Worm (Caenorhabditis elegans) whole organism, L4 larva: ENCODE results near the gene T10F2.5.

ENCODE experiments used
- F44E2.7 ChIP-seq: fragments of 200-800 bp; sonication (Bioruptor generic); IDR thresholded peaks from 2 replicates; pipeline ENCODE4 v2.1.2; 2022; ENCODE audit warnings: missing genetic modification characterization, missing compliant biosample characterization
- dve-1 ChIP-seq: sonication (generic microtip); optimal IDR thresholded peaks from 2 replicates; lab custom pipeline; 2017; ENCODE audit warnings: antibody characterized with exemption, mild to moderate bottlenecking, missing genetic modification characterization, missing compliant biosample characterization; ENCODE audit not compliant: insufficient read depth
- hlh-30 ChIP-seq: sonication (generic microtip); optimal IDR thresholded peaks from 2 replicates; lab custom pipeline; 2017; ENCODE audit warnings: antibody characterized with exemption, mild to moderate bottlenecking, missing genetic modification characterization, missing compliant biosample characterization; ENCODE audit not compliant: insufficient read depth
- lin-13 ChIP-seq: fragments of 150-350 bp; optimal IDR thresholded peaks from 2 replicates; lab custom pipeline; 2014; ENCODE audit warnings: missing biosample characterization, missing genetic modification reagents, missing genetic modification characterization
- lin-38 ChIP-seq: fragments of 200-800 bp; sonication (Bioruptor generic); IDR thresholded peaks from 2 replicates; pipeline ENCODE4 v1.3.6; 2022; ENCODE audit warnings: missing genetic modification reagents, missing genetic modification characterization, missing compliant biosample characterization
- mdl-1 ChIP-seq, 2 experiments: fragments of 150-350 bp in 1 of 2; sonication (generic microtip) in 1 of 2; optimal IDR thresholded peaks; 2 replicates each; lab custom pipeline; 2014 to 2017; ENCODE audit warnings: missing biosample characterization in 2 of 2, missing genetic modification characterization in 2 of 2
- mxl-2 ChIP-seq: fragments of 200-800 bp; sonication (Bioruptor generic); conservative IDR thresholded peaks from 2 replicates; pipeline ENCODE4 v1.3.6; 2022; ENCODE audit warnings: missing genetic modification reagents, missing genetic modification characterization, missing compliant biosample characterization
- nhr-25 ChIP-seq: sonication (generic microtip); optimal IDR thresholded peaks from 2 replicates; lab custom pipeline; 2017; ENCODE audit warnings: missing genetic modification characterization, mild to moderate bottlenecking, missing compliant biosample characterization, antibody characterized with exemption, moderate library complexity, borderline replicate concordance; ENCODE audit not compliant: insufficient read depth
- nhr-76 ChIP-seq: fragments of 150-350 bp; optimal IDR thresholded peaks from 2 replicates; lab custom pipeline; 2014; ENCODE audit warnings: missing biosample characterization, missing genetic modification characterization
- unc-62 ChIP-seq, 3 experiments: fragments of 150-350 bp in 1 of 3; sonication (generic microtip); optimal IDR thresholded peaks in 2 of 3; peaks in 1 of 3; 1 replicate in 1 of 3; 2 replicates in 2 of 3; lab custom pipeline; 2014 to 2017; ENCODE audit warnings: missing biosample characterization in 3 of 3, missing genetic modification characterization in 3 of 3, missing genetic modification reagents in 3 of 3, missing genotype in 1 of 3
- zip-2 ChIP-seq: fragments of 150-350 bp; optimal IDR thresholded peaks from 2 replicates; lab custom pipeline; 2014; ENCODE audit warnings: missing biosample characterization, missing genetic modification characterization
- ztf-11 ChIP-seq: fragments of 150-350 bp; optimal IDR thresholded peaks from 2 replicates; lab custom pipeline; 2014; ENCODE audit warnings: missing biosample characterization, missing genetic modification characterization

ce11 chrIII:5181641-5182040 lies 22.2 kb upstream of the T10F2.5 start:
- no peak for TF ChIP-seq mdl-1 (tag; optimal IDR thresholded peaks at IDR 0.05; lab: Kevin White, UChicago)
- no peak for TF ChIP-seq hlh-30
- no peak for TF ChIP-seq F44E2.7
- no peak for TF ChIP-seq zip-2 (tag; lab: Kevin White, UChicago)
- no peak for TF ChIP-seq mxl-2 (GFP tag; lab: Robert Waterston, UW)
- no peak for TF ChIP-seq dve-1 (tag; lab: Kevin White, UChicago)
- no peak for TF ChIP-seq nhr-25
- TF ChIP-seq lin-38 (GFP tag; lab: Robert Waterston, UW): no peak
- TF ChIP-seq unc-62 (GFP tag; optimal IDR thresholded peaks at IDR 0.05 in 1 of 2; lab: Kevin White, UChicago): no peak
- TF ChIP-seq unc-62 (tag; optimal IDR thresholded peaks at IDR 0.05; lab: Kevin White, UChicago): no peak
- TF ChIP-seq ztf-11: no peak
- TF ChIP-seq lin-13 (GFP tag; lab: Kevin White, UChicago): no peak
- TF ChIP-seq nhr-76 (tag; lab: Kevin White, UChicago): no peak
